Fruit fly (Drosophila melanogaster): ENCODE results near the gene rogdi.

DNA sequence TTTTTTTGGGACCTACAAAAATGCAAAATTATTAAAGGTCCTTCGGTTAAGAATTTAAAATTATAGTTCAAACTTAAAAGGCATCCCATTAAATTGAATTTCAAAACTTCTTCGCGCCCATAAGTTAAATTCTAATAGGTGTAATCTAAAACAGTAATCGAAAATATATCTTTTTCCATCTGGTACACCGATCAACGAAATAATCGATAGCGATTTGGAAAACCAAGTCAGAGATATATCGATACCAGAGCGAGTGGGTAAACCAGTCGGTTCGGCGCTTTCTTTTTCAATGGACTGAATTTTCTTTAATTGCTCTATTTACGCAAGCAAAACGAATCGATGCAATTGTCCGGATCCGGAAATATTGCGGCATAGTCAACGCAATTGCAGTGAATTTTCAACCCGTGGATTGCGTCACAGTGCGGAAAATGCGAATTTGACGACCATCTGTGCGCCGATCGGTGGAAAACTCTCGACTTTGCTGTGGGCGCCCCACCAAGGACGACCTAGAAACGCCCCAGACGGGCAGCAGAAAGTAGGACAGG is 25.1 kb upstream of the rogdi start, which contains the start of gene Fit2:
- no peak for TF ChIP-seq CG14711 (tag; optimal IDR thresholded peaks at IDR 0.05)
- no peak for TF ChIP-seq ovo (GFP tag; optimal IDR thresholded peaks at IDR 0.05)
- no peak for TF ChIP-seq Hr96 (GFP tag; optimal IDR thresholded peaks at IDR 0.05)
- TF ChIP-seq kay (GFP tag; ENCODE audit: borderline replicate concordance): no peak
- no peak for TF ChIP-seq CG33017 (tag; optimal IDR thresholded peaks at IDR 0.05)
